Worm (Caenorhabditis elegans) whole organism, early embryonic: Measurements from ENCODE around the gene gtbp-1.

Experiments used
- B0310.2 ChIP-seq: sonication (generic microtip); optimal IDR thresholded peaks from 2 replicates; lab custom pipeline; 2016; ENCODE audit warnings: mild to moderate bottlenecking, missing genetic modification characterization, missing compliant biosample characterization
- F13C5.2 ChIP-seq: sonication (generic microtip); optimal IDR thresholded peaks from 2 replicates; lab custom pipeline; 2017; ENCODE audit warnings: mild to moderate bottlenecking, missing genetic modification characterization, inconsistent platforms, missing compliant biosample characterization
- aly-1 ChIP-seq: sonication (generic microtip); optimal IDR thresholded peaks from 2 replicates; lab custom pipeline; 2016; ENCODE audit warnings: missing genetic modification characterization, missing compliant biosample characterization
- ama-1 ChIP-seq: fragments of 150-350 bp; optimal IDR thresholded peaks from 2 replicates; lab custom pipeline; 2014
- ceh-13 ChIP-seq: fragments of 200-800 bp; sonication (Bioruptor generic); optimal IDR thresholded peaks from 2 replicates; lab custom pipeline; 2018; ENCODE audit warnings: mild to moderate bottlenecking, missing genetic modification characterization, missing compliant biosample characterization
- ceh-36 ChIP-seq: sonication (generic microtip); optimal IDR thresholded peaks from 2 replicates; lab custom pipeline; 2016; ENCODE audit warnings: missing genetic modification characterization, inconsistent platforms, missing compliant biosample characterization
- ets-7 ChIP-seq: sonication (generic microtip); optimal IDR thresholded peaks from 2 replicates; lab custom pipeline; 2016; ENCODE audit warnings: missing genotype, missing genetic modification characterization, missing compliant biosample characterization
- flt-1 ChIP-seq: fragments of 200-800 bp; sonication (Bioruptor generic); IDR thresholded peaks from 2 replicates; pipeline ENCODE4 v1.3.6; 2022; ENCODE audit warnings: missing genetic modification characterization, missing compliant biosample characterization
- hmbx-1 ChIP-seq: sonication (generic microtip); optimal IDR thresholded peaks from 2 replicates; lab custom pipeline; 2016; ENCODE audit warnings: mild to moderate bottlenecking, missing genetic modification characterization, missing compliant biosample characterization
- hmg-4 ChIP-seq: fragments of 200-800 bp; sonication (Bioruptor generic); optimal IDR thresholded peaks from 2 replicates; lab custom pipeline; 2018; ENCODE audit warnings: mild to moderate bottlenecking, missing genetic modification characterization, missing compliant biosample characterization
- hnd-1 ChIP-seq: sonication (generic microtip); optimal IDR thresholded peaks from 2 replicates; lab custom pipeline; 2016; ENCODE audit warnings: missing genetic modification characterization, missing compliant biosample characterization
- pes-1 ChIP-seq: fragments of 200-800 bp; sonication (Bioruptor generic); IDR thresholded peaks from 2 replicates; pipeline ENCODE4 v1.3.6; 2022; ENCODE audit warnings: missing genetic modification reagents, missing genetic modification characterization, missing compliant biosample characterization
- scrt-1 ChIP-seq: fragments of 200-800 bp; sonication (Bioruptor generic); IDR thresholded peaks from 2 replicates; pipeline ENCODE4 v1.3.6; 2022; ENCODE audit warnings: missing genetic modification characterization, missing compliant biosample characterization
- sea-1 ChIP-seq: fragments of 200-800 bp; sonication (Bioruptor generic); conservative IDR thresholded peaks from 2 replicates; pipeline ENCODE4 v1.3.6; 2022; ENCODE audit warnings: missing genetic modification characterization, missing compliant biosample characterization
- tbx-11 ChIP-seq: fragments of 200-800 bp; sonication (Bioruptor generic); IDR thresholded peaks from 2 replicates; pipeline ENCODE4 v1.3.6; 2022; ENCODE audit warnings: missing genetic modification characterization, missing compliant biosample characterization
- tbx-37 ChIP-seq: fragments of 200-800 bp; sonication (Bioruptor generic); conservative IDR thresholded peaks from 2 replicates; pipeline ENCODE4 v1.3.6; 2022; ENCODE audit warnings: missing genetic modification reagents, missing genetic modification characterization, missing compliant biosample characterization
- tra-4 ChIP-seq: sonication (generic microtip); optimal IDR thresholded peaks from 2 replicates; lab custom pipeline; 2017; ENCODE audit warnings: missing genetic modification characterization, missing compliant biosample characterization

gtbp-1 gene

ce11 chrIV:10128906-10129386 is at the start of gene gtbp-1, which contains the start of gene K08F4.3:
TSS of gene gtbp-1 (minus strand) at chrIV:10128956.
TSS of gene K08F4.3 (plus strand) at chrIV:10129257.
- TF ChIP-seq hmg-4 (GFP tag; lab: Kevin White, UChicago) (no peak), hmbx-1 (tag; lab: Kevin White, UChicago) (no peak), pes-1 (GFP tag; lab: Robert Waterston, UW) (no peak), flt-1 (GFP tag; lab: Robert Waterston, UW) (no peak), scrt-1 (GFP tag; lab: Robert Waterston, UW) (no peak), tbx-11 (GFP tag; lab: Robert Waterston, UW) (no peak), sea-1 (GFP tag; lab: Robert Waterston, UW) (no peak), tbx-37 (GFP tag; lab: Robert Waterston, UW) (no peak)

- no peak for TF ChIP-seq tra-4 (tag; lab: Kevin White, UChicago)
- no peak for TF ChIP-seq sea-1 (GFP tag; lab: Robert Waterston, UW)
- no peak for TF ChIP-seq ceh-36
- TF ChIP-seq ceh-13, result no peak
- TF ChIP-seq F13C5.2 (tag; lab: Kevin White, UChicago), result no peak
- no peak for TF ChIP-seq hmg-4 (GFP tag; lab: Kevin White, UChicago)
- no peak for TF ChIP-seq B0310.2 (tag; lab: Kevin White, UChicago)
- no peak for TF ChIP-seq ama-1
- TF ChIP-seq ets-7 (tag; lab: Kevin White, UChicago), result no peak
- no peak for TF ChIP-seq scrt-1 (GFP tag; lab: Robert Waterston, UW)
- TF ChIP-seq pes-1 (GFP tag; lab: Robert Waterston, UW), result no peak
- TF ChIP-seq tbx-11 (GFP tag; lab: Robert Waterston, UW), result no peak
- TF ChIP-seq aly-1 (tag; lab: Kevin White, UChicago), result no peak
- TF ChIP-seq flt-1 (GFP tag; lab: Robert Waterston, UW), result no peak
- no peak for TF ChIP-seq tbx-37 (GFP tag; lab: Robert Waterston, UW)
- no peak for TF ChIP-seq hnd-1
- no peak for TF ChIP-seq hmbx-1 (tag; lab: Kevin White, UChicago)
Measured at ce11 chrIV:10177779-10178178, 49.0 kb upstream of the gtbp-1 start, which contains the start of gene mspn-1. TSS of gene mspn-1 (plus strand) at chrIV:10177968.

- TF ChIP-seq aly-1 (tag; lab: Kevin White, UChicago) (no peak), scrt-1 (GFP tag; lab: Robert Waterston, UW) (no peak), ceh-36 (no peak), flt-1 (GFP tag; lab: Robert Waterston, UW) (no peak), F13C5.2 (tag; lab: Kevin White, UChicago) (no peak), B0310.2 (tag; lab: Kevin White, UChicago) (no peak), sea-1 (GFP tag; lab: Robert Waterston, UW) (no peak), tra-4 (tag; lab: Kevin White, UChicago) (no peak)
Measured at ce11 chrIV:10176252-10176730, 47.5 kb upstream of the gtbp-1 start, which contains the start of gene rack-1. TSS of gene rack-1 (plus strand) at chrIV:10176680.

ce11 chrIV:10174932-10175732 is 46.4 kb upstream of the gtbp-1 start:
- TF ChIP-seq hmg-4 (GFP tag; lab: Kevin White, UChicago), result peak; percentile 79
- TF ChIP-seq tbx-37 (GFP tag; lab: Robert Waterston, UW), result no peak
- TF ChIP-seq B0310.2 (tag; lab: Kevin White, UChicago), result peak; percentile 45
- peak; percentile 28 for TF ChIP-seq ceh-36

- TF ChIP-seq F13C5.2 (tag; lab: Kevin White, UChicago) (no peak), scrt-1 (GFP tag; lab: Robert Waterston, UW) (no peak), tbx-11 (GFP tag; lab: Robert Waterston, UW) (no peak), ceh-13 (no peak), hnd-1 (no peak), ceh-36 (no peak), tbx-37 (GFP tag; lab: Robert Waterston, UW) (no peak), ets-7 (tag; lab: Kevin White, UChicago) (no peak), hmbx-1 (tag; lab: Kevin White, UChicago) (no peak), ama-1 (no peak), pes-1 (GFP tag; lab: Robert Waterston, UW) (no peak), sea-1 (GFP tag; lab: Robert Waterston, UW) (no peak), hmg-4 (GFP tag; lab: Kevin White, UChicago) (no peak), flt-1 (GFP tag; lab: Robert Waterston, UW) (no peak), tra-4 (tag; lab: Kevin White, UChicago) (no peak), B0310.2 (tag; lab: Kevin White, UChicago) (no peak)
Measured at ce11 chrIV:10174328-10174727, 45.6 kb upstream of the gtbp-1 start, which contains the start of gene pxf-1. TSS of gene pxf-1 (minus strand) at chrIV:10174341.

ce11 chrIV:10170808-10171207 is 42.1 kb upstream of the gtbp-1 start:
- no peak for TF ChIP-seq ceh-13
- no peak for TF ChIP-seq flt-1 (GFP tag; lab: Robert Waterston, UW)
- no peak for TF ChIP-seq ceh-36
- no peak for TF ChIP-seq F13C5.2 (tag; lab: Kevin White, UChicago)
- no peak for TF ChIP-seq B0310.2 (tag; lab: Kevin White, UChicago)
- TF ChIP-seq tbx-37 (GFP tag; lab: Robert Waterston, UW), result no peak
- TF ChIP-seq pes-1 (GFP tag; lab: Robert Waterston, UW), result no peak
- no peak for TF ChIP-seq sea-1 (GFP tag; lab: Robert Waterston, UW)
- TF ChIP-seq aly-1 (tag; lab: Kevin White, UChicago), result no peak

ce11 chrIV:10164086-10164485 is 35.3 kb upstream of the gtbp-1 start:
- TF ChIP-seq ceh-13 (no peak), hmg-4 (GFP tag; lab: Kevin White, UChicago) (no peak), ets-7 (tag; lab: Kevin White, UChicago) (no peak), scrt-1 (GFP tag; lab: Robert Waterston, UW) (no peak), hnd-1 (no peak), F13C5.2 (tag; lab: Kevin White, UChicago) (no peak), tra-4 (tag; lab: Kevin White, UChicago) (no peak)
